Worm (Caenorhabditis elegans): ENCODE measurements around the gene dmd-6.

DNA sequence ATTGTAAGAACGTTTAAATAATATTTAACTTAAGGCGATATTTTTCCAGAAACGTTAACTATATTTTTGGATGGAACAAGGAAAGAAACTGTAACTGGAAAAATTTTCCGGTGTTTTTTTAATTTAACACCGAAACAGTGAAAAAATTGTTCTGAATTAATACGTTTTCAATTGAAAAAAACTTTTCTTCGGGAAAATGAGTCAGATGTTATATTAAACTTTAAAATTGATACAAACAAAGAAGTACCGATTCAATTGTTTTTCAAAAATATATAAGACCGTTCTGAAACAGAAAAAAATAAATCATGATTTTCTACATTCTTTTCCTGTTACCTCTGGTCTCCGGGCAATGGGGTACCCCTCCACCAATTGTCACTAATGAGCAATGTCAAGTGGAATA lies 18.4 kb downstream of the dmd-6 start, which contains the start of gene ule-2:
- TF ChIP-seq flt-1 (GFP tag; IDR thresholded peaks at IDR 0.05) = no peak
- TF ChIP-seq ztf-23 (GFP tag; IDR thresholded peaks at IDR 0.05) = no peak
- TF ChIP-seq klf-2 (GFP tag; conservative IDR thresholded peaks at IDR 0.05) = no peak
- TF ChIP-seq cog-1 (tag; optimal IDR thresholded peaks at IDR 0.05) = no peak
- no peak for TF ChIP-seq tab-1 (GFP tag; IDR thresholded peaks at IDR 0.05)
- no peak for TF ChIP-seq med-1 (GFP tag; optimal IDR thresholded peaks at IDR 0.05; ENCODE audit: insufficient read depth)
- no peak for TF ChIP-seq ref-1 (GFP tag; conservative IDR thresholded peaks at IDR 0.05)
- TF ChIP-seq T22C8.4 (GFP tag; IDR thresholded peaks at IDR 0.05) = no peak
- TF ChIP-seq ztf-29 (GFP tag; IDR thresholded peaks at IDR 0.05) = no peak
